Worm (Caenorhabditis elegans) whole organism, mixed stage, embryonic: Measurements from ENCODE around the gene nape-2.

Experiments used
- blmp-1 ChIP-seq: fragments of 150-350 bp; optimal IDR thresholded peaks from 2 replicates; lab custom pipeline; 2014; ENCODE audit warnings: missing biosample characterization, missing genetic modification characterization
- hlh-1 ChIP-seq: fragments of 150-350 bp; optimal IDR thresholded peaks from 2 replicates; lab custom pipeline; 2014; ENCODE audit warnings: missing biosample characterization, missing genetic modification reagents, missing genetic modification characterization
- lin-13 ChIP-seq: fragments of 150-350 bp; optimal IDR thresholded peaks from 2 replicates; lab custom pipeline; 2014; ENCODE audit warnings: missing biosample characterization, missing genetic modification characterization
- mab-5 ChIP-seq: fragments of 150-350 bp; optimal IDR thresholded peaks from 2 replicates; lab custom pipeline; 2014; ENCODE audit warnings: missing biosample characterization, missing genetic modification characterization
- mep-1 ChIP-seq: fragments of 150-350 bp; optimal IDR thresholded peaks from 2 replicates; lab custom pipeline; 2017; ENCODE audit warnings: missing biosample characterization, missing genetic modification reagents, missing genetic modification characterization, inconsistent platforms
- mls-2 ChIP-seq: sonication (generic microtip); optimal IDR thresholded peaks from 2 replicates; lab custom pipeline; 2016; ENCODE audit warnings: mild to moderate bottlenecking, missing genetic modification characterization, moderate library complexity, missing compliant biosample characterization
- nhr-237 ChIP-seq: fragments of 150-350 bp; optimal IDR thresholded peaks from 2 replicates; lab custom pipeline; 2014; ENCODE audit warnings: missing biosample characterization, missing genetic modification characterization
- pha-4 ChIP-seq: fragments of 150-350 bp; optimal IDR thresholded peaks from 2 replicates; lab custom pipeline; 2018; ENCODE audit warnings: missing biosample characterization, missing genetic modification reagents, missing genetic modification characterization
- unc-39 ChIP-seq: fragments of 150-350 bp; optimal IDR thresholded peaks from 2 replicates; lab custom pipeline; 2014; ENCODE audit warnings: missing biosample characterization, missing genetic modification characterization

DNA sequence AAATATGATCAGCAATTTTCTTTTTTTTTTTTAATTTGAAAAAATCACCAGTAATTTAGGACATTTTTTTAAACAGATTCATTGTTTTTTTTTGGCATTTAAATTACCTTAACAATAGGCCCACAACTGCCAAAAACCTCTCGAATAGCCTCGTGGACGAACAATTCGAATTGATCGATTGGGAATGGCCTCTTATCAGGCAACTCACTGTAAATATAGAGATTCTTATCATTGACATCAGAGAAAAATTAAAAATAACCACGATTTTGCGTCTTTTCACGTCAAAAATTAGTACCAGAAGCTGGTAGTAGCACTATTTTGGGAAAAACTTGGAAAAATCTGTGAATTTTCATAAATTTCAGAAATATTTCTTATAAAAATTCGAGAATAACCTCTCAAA, 16.8 kb downstream of the nape-2 start:
- TF ChIP-seq lin-13: no peak
- TF ChIP-seq mls-2: no peak
- TF ChIP-seq nhr-237 (tag; lab: Kevin White, UChicago): no peak
- no peak for TF ChIP-seq mep-1 (tag; lab: Kevin White, UChicago)
- TF ChIP-seq blmp-1 (tag; lab: Kevin White, UChicago): no peak
- no peak for TF ChIP-seq unc-39 (tag; lab: Kevin White, UChicago)
- no peak for TF ChIP-seq hlh-1 (tag; lab: Kevin White, UChicago)
- no peak for TF ChIP-seq mab-5 (tag; lab: Kevin White, UChicago)
- no peak for TF ChIP-seq pha-4 (tag; lab: Kevin White, UChicago)
